Worm (Caenorhabditis elegans): Measurements from ENCODE around the gene T08H10.3.

T08H10.3 gene

ce11 chrV:4450523-4451089 lies 20.6 kb upstream of the T08H10.3 start, which contains the start of gene rft-2 (continued):
- TF ChIP-seq fkh-8 (tag; optimal IDR thresholded peaks at IDR 0.05) (peak; percentile 53), sptf-1 (tag; optimal IDR thresholded peaks at IDR 0.05) (no peak), hlh-17 (GFP tag; optimal IDR thresholded peaks at IDR 0.05; ENCODE audit: borderline replicate concordance) (no peak), mep-1 (tag; optimal IDR thresholded peaks at IDR 0.05) (peak; percentile 62), pax-3 (tag; optimal IDR thresholded peaks at IDR 0.05) (no peak), tbx-2 (tag; optimal IDR thresholded peaks at IDR 0.05) (peak; percentile 50), nhr-237 (tag; optimal IDR thresholded peaks at IDR 0.05) (no peak), mdl-1 (tag; optimal IDR thresholded peaks at IDR 0.05) (peak in 1 of 2 experiments; percentile 22), lin-15B (tag; optimal IDR thresholded peaks at IDR 0.05) (peak; percentile 1), ces-1 (GFP tag; optimal IDR thresholded peaks at IDR 0.05) (no peak), F16B12.6 (tag; optimal IDR thresholded peaks at IDR 0.05) (peak; percentile 36), ceh-90 (tag; optimal IDR thresholded peaks at IDR 0.05) (no peak), snpc-4 (tag; optimal IDR thresholded peaks at IDR 0.05) (peak; percentile 44), lin-14 (GFP tag; optimal IDR thresholded peaks at IDR 0.05) (peak; percentile 61), mab-9 (GFP tag; IDR thresholded peaks at IDR 0.05) (no peak), elt-3 (tag; optimal IDR thresholded peaks at IDR 0.05) (peak in 1 of 6 experiments; percentile 11), lin-39 (tag; optimal IDR thresholded peaks at IDR 0.05) (no peak), skn-1 (tag; optimal IDR thresholded peaks at IDR 0.05) (peak; percentile 51), aly-2 (tag; optimal IDR thresholded peaks at IDR 0.05) (no peak), fkh-10 (GFP tag; optimal IDR thresholded peaks at IDR 0.05) (peak; percentile 25), nhr-47 (tag; optimal IDR thresholded peaks at IDR 0.05) (peak; percentile 81), nhr-19 (GFP tag; conservative IDR thresholded peaks at IDR 0.05) (peak; percentile 50), tlp-1 (tag; optimal IDR thresholded peaks at IDR 0.05) (no peak), nhr-90 (tag; optimal IDR thresholded peaks at IDR 0.05; ENCODE audit: poor library complexity) (peak; percentile 58), irx-1 (tag; optimal IDR thresholded peaks at IDR 0.05) (peak; percentile 58), nhr-76 (tag; optimal IDR thresholded peaks at IDR 0.05) (no peak), blmp-1 (tag; optimal IDR thresholded peaks at IDR 0.05) (peak; percentile 49), dsc-1 (tag; optimal IDR thresholded peaks at IDR 0.05) (peak; percentile 67), nhr-77 (tag; optimal IDR thresholded peaks at IDR 0.05) (peak; percentile 35), egl-13 (tag; optimal IDR thresholded peaks at IDR 0.05) (peak; percentile 24), unc-30 (tag; optimal IDR thresholded peaks at IDR 0.05) (no peak), zag-1 (tag; optimal IDR thresholded peaks at IDR 0.05) (no peak), ets-5 (GFP tag; IDR thresholded peaks at IDR 0.05) (no peak), ztf-11 (tag; optimal IDR thresholded peaks at IDR 0.05) (no peak), nhr-71 (tag; optimal IDR thresholded peaks at IDR 0.05) (peak; percentile 76), lin-13 (GFP tag; optimal IDR thresholded peaks at IDR 0.05) (peak; percentile 27), fkh-4 (tag; optimal IDR thresholded peaks at IDR 0.05; ENCODE audit: borderline replicate concordance) (no peak), elt-2 (tag; optimal IDR thresholded peaks at IDR 0.05) (peak; percentile 56), Y116A8C.19 (tag; optimal IDR thresholded peaks at IDR 0.05; ENCODE audit: borderline replicate concordance) (no peak), nhr-85 (tag) (peak; percentile 80), snu-23 (GFP tag; optimal IDR thresholded peaks at IDR 0.05) (peak; percentile 69), nhr-28 (tag; optimal IDR thresholded peaks at IDR 0.05) (no peak), pqm-1 (tag; optimal IDR thresholded peaks at IDR 0.05) (no peak), vab-15 (tag; optimal IDR thresholded peaks at IDR 0.05) (peak; percentile 29), pag-3 (tag; optimal IDR thresholded peaks at IDR 0.05; ENCODE audit: borderline replicate concordance, insufficient read depth) (no peak), unc-130 (tag; optimal IDR thresholded peaks at IDR 0.05) (no peak), lir-3 (tag; optimal IDR thresholded peaks at IDR 0.05; ENCODE audit: poor library complexity) (no peak), xbp-1 (tag; optimal IDR thresholded peaks at IDR 0.05) (peak; percentile 58), nhr-11 (tag; optimal IDR thresholded peaks at IDR 0.05) (peak; percentile 14), nhr-84 (tag; optimal IDR thresholded peaks at IDR 0.05) (no peak), hlh-4 (tag; optimal IDR thresholded peaks at IDR 0.05) (no peak), ceh-88 (GFP tag; IDR thresholded peaks at IDR 0.05) (no peak), nhr-12 (tag; optimal IDR thresholded peaks at IDR 0.05) (no peak)
